Fruit fly (Drosophila melanogaster): ENCODE measurements around the gene CG31797.

dm6 chr2L:19299833-19300305 is 37.8 kb upstream of the CG31797 start, which contains the start of the genes CG17564 and CG10750:
- TF ChIP-seq CG8478 (optimal IDR thresholded peaks at IDR 0.05) (no peak), CTCF (optimal IDR thresholded peaks at IDR 0.05) (no peak)
